Worm (Caenorhabditis elegans): ENCODE results near the gene T03E6.9.
"Not testable (repeated sequence)": the region's sequence is repeated elsewhere in the genome, so short reads cannot be mapped to it uniquely, and the experiment has no call there.

Gene T03E6.9

ce11 chrV:16600623-16601022 lies at the start of gene T03E6.9:
T03E6.9 (minus strand) TSS chrV:16600723.
- TF ChIP-seq npax-4 (tag; optimal IDR thresholded peaks at IDR 0.05) (no peak), sox-4 (tag; optimal IDR thresholded peaks at IDR 0.05) (no peak), pha-2 (tag; optimal IDR thresholded peaks at IDR 0.05) (no peak), unc-42 (tag; optimal IDR thresholded peaks at IDR 0.05) (no peak), dve-1 (tag; optimal IDR thresholded peaks at IDR 0.05) (no peak), ceh-34 (tag; optimal IDR thresholded peaks at IDR 0.05) (no peak), elt-4 (tag; optimal IDR thresholded peaks at IDR 0.05) (no peak), dmd-4 (tag; optimal IDR thresholded peaks at IDR 0.05; ENCODE audit: borderline replicate concordance) (no peak), lin-11 (tag; optimal IDR thresholded peaks at IDR 0.05) (no peak), che-1 (tag; optimal IDR thresholded peaks at IDR 0.05) (no peak), mec-3 (tag; optimal IDR thresholded peaks at IDR 0.05; ENCODE audit: borderline replicate concordance) (no peak), unc-3 (GFP tag; conservative IDR thresholded peaks at IDR 0.05) (no peak), unc-3 (tag; optimal IDR thresholded peaks at IDR 0.05) (no peak), ceh-6 (GFP tag; optimal IDR thresholded peaks at IDR 0.05) (no peak)

DNA sequence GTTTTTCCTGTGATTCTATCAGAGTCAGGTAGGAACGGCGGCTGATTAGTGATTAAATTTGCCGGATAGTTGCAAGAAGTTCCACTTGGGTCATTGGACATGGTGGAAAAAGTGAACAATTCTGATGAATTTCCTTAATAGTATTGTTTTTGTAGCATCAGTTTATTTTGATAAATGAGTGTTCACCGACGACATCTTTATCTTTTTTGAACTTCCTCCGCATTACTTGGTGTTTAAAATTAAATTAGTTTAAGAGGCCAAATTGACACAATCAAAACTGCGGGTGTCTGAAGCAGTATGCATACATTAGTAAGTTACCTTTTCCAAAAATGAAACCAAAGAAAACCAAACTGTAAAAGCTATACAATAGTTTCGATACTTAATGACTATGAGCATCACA lies 48.7 kb upstream of the T03E6.9 start, which contains the start of gene W06G6.11:
Gene W06G6.11 (minus strand): TSS at position 101 of the 400 bp plus-strand sequence.
- not testable (repeated sequence) for TF ChIP-seq hlh-30 (tag; optimal IDR thresholded peaks at IDR 0.05; ENCODE audit: insufficient read depth); madf-2 (tag; optimal IDR thresholded peaks at IDR 0.05); K02D7.2 (tag; optimal IDR thresholded peaks at IDR 0.05)

DNA sequence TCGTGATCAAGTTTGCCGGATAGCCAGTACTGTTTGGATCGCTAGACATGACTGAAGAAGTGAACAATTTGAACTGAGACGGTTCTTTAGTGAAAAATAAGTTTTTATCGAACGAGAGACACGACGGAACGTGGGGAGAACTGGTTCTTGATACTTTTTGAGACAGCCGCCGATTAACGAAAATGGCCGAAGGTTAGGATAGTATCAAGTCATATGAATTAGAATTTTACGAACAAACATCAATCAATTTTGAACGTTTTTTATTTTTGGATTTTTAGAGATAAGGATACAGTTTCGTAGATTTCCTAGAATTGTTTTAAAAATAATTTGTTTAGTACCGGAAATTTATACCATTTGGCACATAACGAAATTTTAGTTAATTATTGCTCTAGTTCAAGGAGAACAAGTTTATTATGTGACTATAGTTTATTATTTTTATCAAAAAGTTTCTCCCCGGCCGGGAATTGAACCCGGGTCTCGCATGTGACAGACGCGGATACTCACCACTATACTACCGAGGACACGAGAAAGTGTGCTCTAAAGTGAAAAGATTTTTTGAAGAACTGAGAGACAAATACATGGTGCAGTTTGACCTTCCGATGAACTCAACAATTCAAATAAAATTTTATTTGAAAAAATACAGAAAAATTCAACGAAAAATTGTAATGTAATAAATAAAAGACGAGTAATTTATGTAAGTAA lies 47.9 kb upstream of the T03E6.9 start, which contains the start of gene W06G6.20:
Gene W06G6.20 (minus strand): TSS at position 51 of the 702 bp plus-strand sequence.
- no peak for TF ChIP-seq nhr-232 (tag; optimal IDR thresholded peaks at IDR 0.05)
- TF ChIP-seq pha-4 (tag; optimal IDR thresholded peaks at IDR 0.05): no peak
- TF ChIP-seq hlh-15 (tag; optimal IDR thresholded peaks at IDR 0.05): no peak
- no peak for TF ChIP-seq che-1 (tag; optimal IDR thresholded peaks at IDR 0.05)
- TF ChIP-seq ceh-19 (GFP tag; optimal IDR thresholded peaks at IDR 0.05): no peak
- no peak for TF ChIP-seq tbx-2 (tag; optimal IDR thresholded peaks at IDR 0.05)
- no peak for TF ChIP-seq nhr-11 (tag; optimal IDR thresholded peaks at IDR 0.05)
- no peak for TF ChIP-seq ceh-34 (tag; optimal IDR thresholded peaks at IDR 0.05)
- no peak for TF ChIP-seq elt-4 (tag; optimal IDR thresholded peaks at IDR 0.05)
- TF ChIP-seq tbx-7 (tag; optimal IDR thresholded peaks at IDR 0.05): no peak

DNA sequence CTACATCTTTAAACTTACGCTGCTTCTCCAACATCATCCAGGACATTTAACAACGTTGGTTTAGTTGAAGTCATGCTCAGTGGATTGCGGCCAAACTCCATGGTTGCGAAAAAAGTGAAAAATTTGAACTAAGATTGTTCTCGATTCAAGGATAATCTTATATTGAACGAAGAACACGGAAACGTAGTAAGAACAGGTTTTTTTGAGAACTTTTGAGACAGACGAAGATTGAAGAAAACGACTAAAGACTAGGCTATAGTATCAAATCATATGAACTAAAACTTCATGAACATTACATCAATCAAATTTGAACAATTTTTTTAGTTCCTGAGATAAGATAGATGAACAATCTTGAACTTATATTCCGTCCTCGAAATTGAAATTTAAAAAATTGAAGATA lies 46.6 kb upstream of the T03E6.9 start, which contains the start of gene W06G6.10:
Gene W06G6.10 (minus strand): TSS at position 101 of the 400 bp plus-strand sequence.
- TF ChIP-seq sdc-2 (tag; optimal IDR thresholded peaks at IDR 0.05) (no peak), dmd-4 (tag; optimal IDR thresholded peaks at IDR 0.05; ENCODE audit: borderline replicate concordance) (no peak), nfya-1 (tag; optimal IDR thresholded peaks at IDR 0.05) (no peak), fax-1 (tag; optimal IDR thresholded peaks at IDR 0.05) (no peak), ahr-1 (tag; optimal IDR thresholded peaks at IDR 0.05) (no peak), pax-1 (tag; optimal IDR thresholded peaks at IDR 0.05) (no peak), sox-2 (GFP tag; IDR thresholded peaks at IDR 0.05) (no peak), sox-4 (tag; optimal IDR thresholded peaks at IDR 0.05) (no peak), mec-3 (tag; optimal IDR thresholded peaks at IDR 0.05; ENCODE audit: borderline replicate concordance) (no peak), tbx-7 (tag; optimal IDR thresholded peaks at IDR 0.05) (no peak), rnt-1 (tag; optimal IDR thresholded peaks at IDR 0.05) (no peak), madf-2 (tag; optimal IDR thresholded peaks at IDR 0.05) (no peak), ceh-9 (tag; optimal IDR thresholded peaks at IDR 0.05) (no peak), pros-1 (tag; optimal IDR thresholded peaks at IDR 0.05) (no peak), gmeb-2 (tag; optimal IDR thresholded peaks at IDR 0.05) (no peak)
